Fruit fly (Drosophila melanogaster) whole organism, embryonic: ENCODE data around the gene Acp32CD.

ENCODE experiments used
- Abd-B ChIP-seq: fragments of 200-800 bp; sonication (Bioruptor generic); optimal IDR thresholded peaks from 2 replicates; lab custom pipeline; 2018; ENCODE audit warnings: missing biosample characterization, mild to moderate bottlenecking, missing genetic modification characterization, moderate library complexity
- Ada2b ChIP-seq: fragments of 200-800 bp; sonication (Bioruptor generic); IDR thresholded peaks from 2 replicates; pipeline ENCODE4 v1.3.6; 2022; ENCODE audit warnings: missing biosample characterization, missing genetic modification characterization
- Antp ChIP-seq: fragments of 200-800 bp; sonication (Bioruptor generic); optimal IDR thresholded peaks from 3 replicates; lab custom pipeline; 2016; ENCODE audit warnings: missing biosample characterization, missing genetic modification characterization
- BEAF-32 ChIP-seq: fragments of 200-800 bp; sonication (Bioruptor generic); optimal IDR thresholded peaks from 3 replicates; lab custom pipeline; 2017; ENCODE audit warnings: missing biosample characterization, missing genetic modification characterization, mild to moderate bottlenecking, moderate library complexity, missing genetic modification reagents
- CG11398 ChIP-seq: fragments of 200-800 bp; sonication (Bioruptor generic); optimal IDR thresholded peaks from 2 replicates; lab custom pipeline; 2016; ENCODE audit warnings: missing biosample characterization, missing genetic modification characterization
- CG11723 ChIP-seq: fragments of 200-800 bp; sonication (Bioruptor generic); optimal IDR thresholded peaks from 2 replicates; lab custom pipeline; 2017; ENCODE audit warnings: missing biosample characterization, mild to moderate bottlenecking, missing genetic modification characterization
- CG12071 ChIP-seq: fragments of 200-800 bp; sonication (Bioruptor generic); optimal IDR thresholded peaks from 3 replicates; lab custom pipeline; 2018; ENCODE audit warnings: missing biosample characterization, mild to moderate bottlenecking, missing genetic modification characterization
- CG12155 ChIP-seq: fragments of 200-800 bp; sonication (Bioruptor generic); optimal IDR thresholded peaks from 3 replicates; lab custom pipeline; 2016; ENCODE audit warnings: missing biosample characterization, missing genetic modification characterization
- CG12391 ChIP-seq: fragments of 200-800 bp; sonication (Bioruptor generic); optimal IDR thresholded peaks from 3 replicates; lab custom pipeline; 2018; ENCODE audit warnings: missing biosample characterization, mild to moderate bottlenecking, missing genetic modification characterization, moderate library complexity
- CG13296 ChIP-seq: fragments of 200-800 bp; sonication (Bioruptor generic); optimal IDR thresholded peaks from 3 replicates; lab custom pipeline; 2018; ENCODE audit warnings: missing biosample characterization, mild to moderate bottlenecking, missing genetic modification characterization
- CG15696 ChIP-seq: fragments of 200-800 bp; sonication (Bioruptor generic); optimal IDR thresholded peaks from 2 replicates; lab custom pipeline; 2019; ENCODE audit warnings: missing biosample characterization, mild to moderate bottlenecking, missing genetic modification characterization, moderate library complexity
- CG1603 ChIP-seq: fragments of 200-800 bp; sonication (Bioruptor generic); optimal IDR thresholded peaks from 2 replicates; lab custom pipeline; 2019; ENCODE audit warnings: missing biosample characterization, mild to moderate bottlenecking, missing genetic modification characterization, moderate library complexity
- CG16813 ChIP-seq: fragments of 200-800 bp; sonication (Bioruptor generic); IDR thresholded peaks from 3 replicates; pipeline ENCODE4 v1.3.6; 2022; ENCODE audit warnings: missing biosample characterization, missing genetic modification characterization; ENCODE audit not compliant: partially characterized antibody
- CG18599 ChIP-seq: fragments of 200-800 bp; sonication (Bioruptor generic); optimal IDR thresholded peaks from 3 replicates; lab custom pipeline; 2017; ENCODE audit warnings: missing biosample characterization, missing genetic modification characterization, mild to moderate bottlenecking, moderate library complexity, missing genetic modification reagents
- CG2116 ChIP-seq: fragments of 200-800 bp; sonication (Bioruptor generic); optimal IDR thresholded peaks from 3 replicates; lab custom pipeline; 2018; ENCODE audit warnings: missing biosample characterization, mild to moderate bottlenecking, missing genetic modification characterization
- CG30403 ChIP-seq: fragments of 200-800 bp; sonication (Bioruptor generic); optimal IDR thresholded peaks from 3 replicates; lab custom pipeline; 2016; ENCODE audit warnings: missing biosample characterization, missing genetic modification characterization
- CG34422 ChIP-seq: fragments of 200-800 bp; sonication (Bioruptor generic); IDR thresholded peaks from 3 replicates; pipeline ENCODE4 v1.3.6; 2022; ENCODE audit warnings: missing biosample characterization, missing genetic modification characterization
- CG4404 ChIP-seq: fragments of 200-800 bp; sonication (Bioruptor generic); IDR thresholded peaks from 2 replicates; pipeline ENCODE4 v1.3.6; 2022; ENCODE audit warnings: missing biosample characterization, missing genetic modification characterization
- CG8765 ChIP-seq: fragments of 200-800 bp; sonication (Bioruptor generic); IDR thresholded peaks from 2 replicates; pipeline ENCODE4 v1.3.6; 2022; ENCODE audit warnings: missing biosample characterization, missing genetic modification characterization
- CoRest ChIP-seq: fragments of 200-800 bp; sonication (Bioruptor generic); optimal IDR thresholded peaks from 3 replicates; lab custom pipeline; 2018; ENCODE audit warnings: missing biosample characterization, mild to moderate bottlenecking, missing genetic modification characterization, moderate library complexity
- Deaf1 ChIP-seq: fragments of 200-800 bp; optimal IDR thresholded peaks from 3 replicates; lab custom pipeline; 2019; ENCODE audit warnings: missing biosample characterization, mild to moderate bottlenecking, missing genetic modification characterization, moderate library complexity
- Dp ChIP-seq: fragments of 200-800 bp; sonication (Bioruptor generic); optimal IDR thresholded peaks from 2 replicates; lab custom pipeline; 2018; ENCODE audit warnings: missing biosample characterization, mild to moderate bottlenecking, missing genetic modification characterization, moderate library complexity
- E2f1 ChIP-seq: fragments of 200-800 bp; sonication (Bioruptor generic); IDR thresholded peaks from 2 replicates; pipeline ENCODE4 v1.3.6; 2022; ENCODE audit warnings: missing biosample characterization, missing genetic modification characterization
- Hr3 ChIP-seq: fragments of 200-800 bp; sonication (Bioruptor generic); optimal IDR thresholded peaks from 3 replicates; lab custom pipeline; 2016; ENCODE audit warnings: missing biosample characterization, missing genetic modification characterization
- Jarid2 ChIP-seq: fragments of 200-800 bp; sonication (Bioruptor generic); optimal IDR thresholded peaks from 3 replicates; lab custom pipeline; 2017; ENCODE audit warnings: mild to moderate bottlenecking, missing biosample characterization, missing genetic modification reagents, missing genetic modification characterization
- MBD-R2 ChIP-seq: fragments of 200-800 bp; sonication (Bioruptor generic); IDR thresholded peaks from 2 replicates; pipeline ENCODE4 v1.3.6; 2022; ENCODE audit warnings: missing biosample characterization, missing genetic modification characterization
- Max ChIP-seq: fragments of 200-800 bp; sonication (Bioruptor generic); optimal IDR thresholded peaks from 2 replicates; lab custom pipeline; 2016; ENCODE audit warnings: missing biosample characterization, mild to moderate bottlenecking, missing genetic modification characterization
- NFAT ChIP-seq: fragments of 200-800 bp; sonication (Bioruptor generic); IDR thresholded peaks from 2 replicates; pipeline ENCODE4 v1.3.6; 2022; ENCODE audit warnings: missing biosample characterization, missing genetic modification characterization
- Neu2 ChIP-seq: fragments of 200-800 bp; sonication (Bioruptor generic); optimal IDR thresholded peaks from 3 replicates; lab custom pipeline; 2016; ENCODE audit warnings: missing biosample characterization, missing genetic modification characterization, borderline replicate concordance
- Nf-YC ChIP-seq: fragments of 200-800 bp; optimal IDR thresholded peaks from 3 replicates; lab custom pipeline; 2019; ENCODE audit warnings: missing biosample characterization, mild to moderate bottlenecking, missing genetic modification characterization, moderate library complexity
- Poxn ChIP-seq: fragments of 200-800 bp; sonication (Bioruptor generic); IDR thresholded peaks from 2 replicates; pipeline ENCODE4 v1.3.6; 2022; ENCODE audit warnings: missing biosample characterization, missing genetic modification characterization
- Sry-δ ChIP-seq: fragments of 200-800 bp; sonication (Bioruptor generic); optimal IDR thresholded peaks from 2 replicates; lab custom pipeline; 2016; ENCODE audit warnings: missing biosample characterization, missing genetic modification characterization
- amos ChIP-seq: fragments of 200-800 bp; sonication (Bioruptor generic); IDR thresholded peaks from 2 replicates; pipeline ENCODE4 v1.3.6; 2022; ENCODE audit warnings: missing biosample characterization, missing genetic modification characterization; ENCODE audit not compliant: partially characterized antibody
- ap ChIP-seq: fragments of 200-800 bp; sonication (Bioruptor generic); IDR thresholded peaks from 2 replicates; pipeline ENCODE4 v1.3.6; 2022; ENCODE audit warnings: missing biosample characterization, missing genetic modification characterization
- ato ChIP-seq: fragments of 200-800 bp; sonication (Bioruptor generic); IDR thresholded peaks from 2 replicates; pipeline ENCODE4 v1.3.6; 2022; ENCODE audit warnings: missing biosample characterization, missing genetic modification characterization; ENCODE audit not compliant: partially characterized antibody
- dan ChIP-seq: fragments of 200-800 bp; sonication (Bioruptor generic); IDR thresholded peaks from 2 replicates; pipeline ENCODE4 v1.3.6; 2022; ENCODE audit warnings: missing biosample characterization, missing genetic modification characterization
- dimm ChIP-seq: fragments of 200-800 bp; sonication (Bioruptor generic); IDR thresholded peaks from 2 replicates; pipeline ENCODE4 v1.3.6; 2022; ENCODE audit warnings: missing biosample characterization, missing genetic modification characterization
- dmrt11E ChIP-seq: fragments of 200-800 bp; sonication (Bioruptor generic); optimal IDR thresholded peaks from 3 replicates; lab custom pipeline; 2018; ENCODE audit warnings: missing biosample characterization, mild to moderate bottlenecking, missing genetic modification characterization, moderate library complexity
- grau ChIP-seq: fragments of 200-800 bp; optimal IDR thresholded peaks from 3 replicates; lab custom pipeline; 2019; ENCODE audit warnings: missing biosample characterization, mild to moderate bottlenecking, missing genetic modification characterization, moderate library complexity
- hbn ChIP-seq: fragments of 200-800 bp; sonication (Bioruptor generic); IDR thresholded peaks from 2 replicates; pipeline ENCODE4 v1.3.6; 2022; ENCODE audit warnings: missing biosample characterization, missing genetic modification characterization; ENCODE audit not compliant: partially characterized antibody
- inv ChIP-seq: fragments of 200-800 bp; sonication (Bioruptor generic); IDR thresholded peaks from 2 replicates; pipeline ENCODE4 v1.3.6; 2022; ENCODE audit warnings: missing biosample characterization, missing genetic modification characterization; ENCODE audit not compliant: partially characterized antibody
- jigr1 ChIP-seq: fragments of 200-800 bp; sonication (Bioruptor generic); IDR thresholded peaks from 3 replicates; pipeline ENCODE4 v1.3.6; 2022; ENCODE audit warnings: missing biosample characterization, missing genetic modification characterization
- pros ChIP-seq: fragments of 200-800 bp; sonication (Bioruptor generic); optimal IDR thresholded peaks from 3 replicates; lab custom pipeline; 2019; ENCODE audit warnings: missing biosample characterization, mild to moderate bottlenecking, missing genetic modification characterization, moderate library complexity
- repo ChIP-seq: fragments of 200-800 bp; sonication (Bioruptor generic); optimal IDR thresholded peaks from 2 replicates; lab custom pipeline; 2016; ENCODE audit warnings: missing biosample characterization, missing genetic modification characterization
- sisA ChIP-seq: fragments of 200-800 bp; sonication (Bioruptor generic); IDR thresholded peaks from 2 replicates; pipeline ENCODE4 v1.3.6; 2022; ENCODE audit warnings: missing biosample characterization, missing genetic modification characterization
- tll ChIP-seq, 2 experiments: fragments of 200-800 bp in 1 of 2; fragments of >200 bp in 1 of 2; sonication (Bioruptor generic) in 1 of 2; optimal IDR thresholded peaks; 2 replicates each; lab custom pipeline; 2017 to 2019; ENCODE audit warnings: missing biosample characterization in 2 of 2, missing genetic modification characterization in 2 of 2, mild to moderate bottlenecking in 1 of 2, moderate library complexity in 1 of 2
- toy ChIP-seq: fragments of 200-800 bp; sonication (Bioruptor generic); IDR thresholded peaks from 2 replicates; pipeline ENCODE4 v1.3.6; 2022; ENCODE audit warnings: missing biosample characterization, missing genetic modification characterization
- tx ChIP-seq: fragments of 200-800 bp; sonication (Bioruptor generic); optimal IDR thresholded peaks from 2 replicates; lab custom pipeline; 2016; ENCODE audit warnings: missing biosample characterization, missing genetic modification characterization
- z ChIP-seq: fragments of 200-800 bp; sonication (Bioruptor generic); IDR thresholded peaks from 3 replicates; pipeline ENCODE4 v1.3.6; 2022; ENCODE audit warnings: missing biosample characterization, missing genetic modification characterization
- zen2 ChIP-seq: fragments of 200-800 bp; sonication (Bioruptor generic); IDR thresholded peaks from 3 replicates; pipeline ENCODE4 v1.3.6; 2022; ENCODE audit warnings: missing biosample characterization, missing genetic modification characterization; ENCODE audit not compliant: partially characterized antibody
- zfh1 ChIP-seq: fragments of 200-800 bp; sonication (Bioruptor generic); IDR thresholded peaks from 3 replicates; pipeline ENCODE4 v1.3.6; 2022; ENCODE audit warnings: missing biosample characterization, missing genetic modification characterization

Acp32CD gene

DNA sequence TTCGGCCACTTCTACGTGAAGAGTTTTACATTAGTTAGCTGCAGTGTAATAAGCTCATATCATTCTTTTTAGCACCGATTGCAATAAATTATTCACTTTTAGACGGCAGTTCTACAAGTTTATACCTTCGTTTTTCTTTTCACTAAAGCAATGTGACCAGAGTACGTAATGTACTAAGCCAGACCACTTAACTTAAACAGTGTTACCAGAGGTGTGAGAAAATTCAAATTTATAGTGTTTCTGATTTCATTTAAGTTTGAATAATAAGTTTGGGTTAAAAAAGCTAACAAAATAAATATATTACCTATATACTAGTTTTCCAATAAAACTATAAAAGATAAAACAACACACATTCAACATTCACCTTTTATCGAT is 47.4 kb upstream of the Acp32CD start (continued):
- TF ChIP-seq Max, result no peak
- TF ChIP-seq Sry-δ (GFP tag; lab: Kevin White, UChicago), result no peak
- TF ChIP-seq CG8765 (GFP tag; lab: Robert Waterston, UW), result no peak
- no peak for TF ChIP-seq Poxn (GFP tag; lab: Robert Waterston, UW)
- TF ChIP-seq CG12391 (tag; lab: Kevin White, UChicago), result no peak
- no peak for TF ChIP-seq CoRest (tag; lab: Kevin White, UChicago)
- TF ChIP-seq Hr3, result no peak
- TF ChIP-seq CG30403 (GFP tag; lab: Kevin White, UChicago), result no peak
- TF ChIP-seq toy (GFP tag; lab: Robert Waterston, UW), result no peak
- peak; percentile 35; the same call in 1 of the 2 replicates for TF ChIP-seq MBD-R2 (GFP tag; lab: Robert Waterston, UW)
- TF ChIP-seq ap (GFP tag; lab: Robert Waterston, UW), result no peak
- no peak for TF ChIP-seq Jarid2
- TF ChIP-seq pros (GFP tag; lab: Kevin White, UChicago), result no peak
- TF ChIP-seq CG16813 (GFP tag; lab: Robert Waterston, UW), result no peak
- TF ChIP-seq z (GFP tag; lab: Robert Waterston, UW), result no peak
- no peak for TF ChIP-seq Neu2
- no peak for TF ChIP-seq CG18599 (GFP tag; lab: Kevin White, UChicago)
- no peak for TF ChIP-seq Ada2b (GFP tag; lab: Robert Waterston, UW)
- TF ChIP-seq CG12155, result no peak
- no peak for TF ChIP-seq E2f1 (GFP tag; lab: Robert Waterston, UW)
- no peak for TF ChIP-seq jigr1
- no peak for TF ChIP-seq Deaf1 (tag; lab: Kevin White, UChicago)
- TF ChIP-seq dimm (GFP tag; lab: Robert Waterston, UW), result no peak
- TF ChIP-seq zen2, result no peak
- TF ChIP-seq repo (GFP tag; lab: Kevin White, UChicago), result no peak
- no peak for TF ChIP-seq inv (GFP tag; lab: Robert Waterston, UW)
- TF ChIP-seq CG11723, result no peak
- TF ChIP-seq tx (GFP tag; lab: Kevin White, UChicago), result no peak
- TF ChIP-seq Nf-YC (tag; lab: Kevin White, UChicago), result no peak
- TF ChIP-seq zfh1 (GFP tag; lab: Robert Waterston, UW), result no peak
- TF ChIP-seq grau (tag; lab: Kevin White, UChicago), result no peak
- no peak for TF ChIP-seq CG12071 (GFP tag; lab: Kevin White, UChicago)
- no peak for TF ChIP-seq dan
- no peak for TF ChIP-seq amos (GFP tag; lab: Robert Waterston, UW)
- no peak for TF ChIP-seq Abd-B (GFP tag; lab: Kevin White, UChicago)
- 0 out of 2 replicates have a peak, but pooled peaks have one; percentile 11 for TF ChIP-seq hbn
- peak; percentile 35 for TF ChIP-seq CG1603 (tag; lab: Kevin White, UChicago)
- TF ChIP-seq CG13296, result no peak
- TF ChIP-seq sisA (GFP tag; lab: Robert Waterston, UW), result no peak
- no peak for TF ChIP-seq dmrt11E (tag; lab: Kevin White, UChicago)
- no peak for TF ChIP-seq Antp (GFP tag; lab: Kevin White, UChicago)
- peak; percentile 75 for TF ChIP-seq Dp (GFP tag; lab: Kevin White, UChicago)
- TF ChIP-seq CG4404, result no peak
- no peak for TF ChIP-seq CG11398 (GFP tag; lab: Kevin White, UChicago)
- TF ChIP-seq CG2116 (GFP tag; lab: Kevin White, UChicago), result no peak
- no peak for TF ChIP-seq CG15696 (tag; lab: Kevin White, UChicago)
- TF ChIP-seq tll (GFP tag; optimal IDR thresholded peaks at IDR 0.05; lab: Kevin White, UChicago), result no peak
- TF ChIP-seq NFAT (GFP tag; lab: Robert Waterston, UW), result no peak
- TF ChIP-seq ato (GFP tag; lab: Robert Waterston, UW), result no peak
- peak; percentile 22 for TF ChIP-seq BEAF-32
- TF ChIP-seq CG34422 (GFP tag; lab: Robert Waterston, UW), result peak; percentile 7; the same call in 1 of the 3 replicates
